Worm (Caenorhabditis elegans): ENCODE measurements around the gene C53D6.4.

- TF ChIP-seq blmp-1 (tag; optimal IDR thresholded peaks at IDR 0.05) (no peak), dpl-1 (GFP tag; optimal IDR thresholded peaks at IDR 0.05) (no peak), lin-13 (GFP tag; optimal IDR thresholded peaks at IDR 0.05) (no peak), mep-1 (tag; optimal IDR thresholded peaks at IDR 0.05) (no peak), efl-3 (GFP tag; optimal IDR thresholded peaks at IDR 0.05) (no peak), aly-2 (tag; optimal IDR thresholded peaks at IDR 0.05) (no peak), nhr-71 (tag; optimal IDR thresholded peaks at IDR 0.05) (no peak), snpc-4 (tag; optimal IDR thresholded peaks at IDR 0.05) (no peak)
These were observed 4.3 kb downstream of the C53D6.4 start, which contains the start of gene acc-2 for ce11 chrIV:9016477-9016876.
